Worm (Caenorhabditis elegans) whole organism, L4 larva: ENCODE data around the gene ocam-1.
A peak's percentile ranks its signal among the peaks of the same experiment; 100 is the strongest.

ENCODE experiments used
- D1046.2 ChIP-seq: fragments of 200-800 bp; sonication (Bioruptor generic); IDR thresholded peaks from 2 replicates; pipeline ENCODE4 v1.3.6; 2022; ENCODE audit warnings: missing genetic modification characterization, missing compliant biosample characterization
- F26F4.8 ChIP-seq: fragments of 200-800 bp; sonication (Bioruptor generic); conservative IDR thresholded peaks from 2 replicates; pipeline ENCODE4 v1.3.6; 2022; ENCODE audit warnings: missing genetic modification characterization, missing compliant biosample characterization
- F44E2.7 ChIP-seq: fragments of 200-800 bp; sonication (Bioruptor generic); IDR thresholded peaks from 2 replicates; pipeline ENCODE4 v2.1.2; 2022; ENCODE audit warnings: missing genetic modification characterization, missing compliant biosample characterization
- F49E8.2 ChIP-seq: sonication (generic microtip); optimal IDR thresholded peaks from 2 replicates; lab custom pipeline; 2016; ENCODE audit warnings: missing compliant biosample characterization, mild to moderate bottlenecking, missing genetic modification characterization, borderline replicate concordance
- T20F7.1 ChIP-seq: fragments of 200-800 bp; sonication (Bioruptor generic); optimal IDR thresholded peaks from 2 replicates; lab custom pipeline; 2018; ENCODE audit warnings: mild to moderate bottlenecking, missing genetic modification characterization, missing compliant biosample characterization
- Y105C5A.15 ChIP-seq: fragments of 200-800 bp; sonication (Bioruptor generic); IDR thresholded peaks from 2 replicates; pipeline ENCODE4 v1.3.6; 2022; ENCODE audit warnings: missing genetic modification characterization, missing compliant biosample characterization
- ZK337.2 ChIP-seq: fragments of 200-800 bp; sonication (Bioruptor generic); IDR thresholded peaks from 2 replicates; pipeline ENCODE4 v1.3.6; 2022; ENCODE audit warnings: missing genetic modification reagents, missing genetic modification characterization, missing compliant biosample characterization
- aha-1 ChIP-seq: fragments of 150-350 bp; peaks from one replicate; lab custom pipeline; 2014; ENCODE audit warnings: missing biosample characterization, missing genetic modification characterization
- ceh-62 ChIP-seq: sonication (generic microtip); optimal IDR thresholded peaks from 2 replicates; lab custom pipeline; 2017; ENCODE audit warnings: missing biosample characterization, missing genetic modification characterization
- ces-1 ChIP-seq: fragments of 150-350 bp; sonication (generic microtip); optimal IDR thresholded peaks from 4 replicates; lab custom pipeline; 2014; ENCODE audit warnings: missing biosample characterization, missing genetic modification reagents, missing genetic modification characterization
- cey-2 ChIP-seq: sonication (generic microtip); optimal IDR thresholded peaks from 3 replicates; lab custom pipeline; 2017; ENCODE audit warnings: missing genetic modification characterization, mild to moderate bottlenecking, missing compliant biosample characterization, antibody characterized with exemption, borderline replicate concordance; ENCODE audit not compliant: insufficient read depth
- daf-19 ChIP-seq: fragments of 200-800 bp; sonication (Bioruptor generic); conservative IDR thresholded peaks from 2 replicates; pipeline ENCODE4 v1.3.6; 2022; ENCODE audit warnings: missing genetic modification characterization, missing compliant biosample characterization
- duxl-1 ChIP-seq: sonication (generic microtip); optimal IDR thresholded peaks from 2 replicates; lab custom pipeline; 2016; ENCODE audit warnings: mild to moderate bottlenecking, missing genetic modification characterization, moderate library complexity, missing compliant biosample characterization; ENCODE audit not compliant: poor library complexity
- egl-43 ChIP-seq: fragments of 200-800 bp; sonication (Bioruptor generic); IDR thresholded peaks from 2 replicates; pipeline ENCODE4 v1.3.6; 2022; ENCODE audit warnings: missing genetic modification reagents, missing genetic modification characterization, missing compliant biosample characterization
- fkh-10 ChIP-seq: fragments of 150-350 bp; optimal IDR thresholded peaks from 2 replicates; lab custom pipeline; 2014; ENCODE audit warnings: missing biosample characterization, missing genetic modification reagents, missing genetic modification characterization
- fos-1 ChIP-seq: fragments of 150-350 bp; optimal IDR thresholded peaks from 2 replicates; lab custom pipeline; 2014; ENCODE audit warnings: missing biosample characterization, missing genetic modification characterization
- hlh-11 ChIP-seq: fragments of 200-800 bp; sonication (Bioruptor generic); optimal IDR thresholded peaks from 2 replicates; lab custom pipeline; 2018; ENCODE audit warnings: mild to moderate bottlenecking, missing genetic modification characterization, missing compliant biosample characterization
- jun-1 ChIP-seq: fragments of 150-350 bp; optimal IDR thresholded peaks from 2 replicates; lab custom pipeline; 2014; ENCODE audit warnings: missing biosample characterization, missing genetic modification reagents, missing genetic modification characterization
- lin-29 ChIP-seq: fragments of 200-800 bp; sonication (Bioruptor generic); IDR thresholded peaks from 2 replicates; pipeline ENCODE4 v1.3.6; 2022; ENCODE audit warnings: missing genetic modification reagents, missing genetic modification characterization, missing compliant biosample characterization
- lin-39 ChIP-seq: fragments of 150-350 bp; optimal IDR thresholded peaks from 2 replicates; lab custom pipeline; 2014; ENCODE audit warnings: missing biosample characterization, missing genetic modification reagents, missing genetic modification characterization
- madf-5 ChIP-seq, 2 experiments: fragments of 200-800 bp; sonication (Bioruptor generic); IDR thresholded peaks; 2 replicates each; pipeline ENCODE4 v1.3.6; 2022; ENCODE audit warnings: missing compliant biosample characterization in 2 of 2, missing genetic modification characterization in 2 of 2
- madf-9 ChIP-seq: fragments of 200-800 bp; sonication (Bioruptor generic); conservative IDR thresholded peaks from 2 replicates; pipeline ENCODE4 v1.3.6; 2022; ENCODE audit warnings: missing genetic modification reagents, missing genetic modification characterization, missing compliant biosample characterization
- mdl-1 ChIP-seq, 2 experiments: fragments of 150-350 bp in 1 of 2; sonication (generic microtip) in 1 of 2; optimal IDR thresholded peaks; 2 replicates each; lab custom pipeline; 2014 to 2017; ENCODE audit warnings: missing biosample characterization in 2 of 2, missing genetic modification characterization in 2 of 2
- mdt-29 ChIP-seq: fragments of 200-800 bp; sonication (Bioruptor generic); IDR thresholded peaks from 2 replicates; pipeline ENCODE4 v1.3.6; 2022; ENCODE audit warnings: missing genetic modification reagents, missing genetic modification characterization, missing compliant biosample characterization
- mep-1 ChIP-seq: fragments of 150-350 bp; sonication (generic microtip); optimal IDR thresholded peaks from 3 replicates; lab custom pipeline; 2014; ENCODE audit warnings: missing biosample characterization, missing genetic modification characterization
- mxl-3 ChIP-seq: fragments of 200-800 bp; sonication (Bioruptor generic); optimal IDR thresholded peaks from 2 replicates; lab custom pipeline; 2018; ENCODE audit warnings: mild to moderate bottlenecking, missing genetic modification characterization, missing compliant biosample characterization
- nhr-10 ChIP-seq: fragments of 150-350 bp; optimal IDR thresholded peaks from 2 replicates; lab custom pipeline; 2014; ENCODE audit warnings: missing biosample characterization, missing genetic modification characterization
- nhr-102 ChIP-seq: sonication (generic microtip); optimal IDR thresholded peaks from 2 replicates; lab custom pipeline; 2016; ENCODE audit warnings: mild to moderate bottlenecking, missing genetic modification characterization, moderate library complexity, missing compliant biosample characterization
- nhr-11 ChIP-seq: fragments of 150-350 bp; optimal IDR thresholded peaks from 2 replicates; lab custom pipeline; 2014; ENCODE audit warnings: missing biosample characterization, missing genetic modification characterization
- nhr-111 ChIP-seq: fragments of 200-800 bp; sonication (Bioruptor generic); optimal IDR thresholded peaks from 2 replicates; lab custom pipeline; 2018; ENCODE audit warnings: mild to moderate bottlenecking, missing genetic modification characterization, missing compliant biosample characterization
- nhr-237 ChIP-seq: sonication (generic microtip); optimal IDR thresholded peaks from 2 replicates; lab custom pipeline; 2017; ENCODE audit warnings: missing biosample characterization, missing genetic modification characterization
- nhr-25 ChIP-seq: sonication (generic microtip); optimal IDR thresholded peaks from 2 replicates; lab custom pipeline; 2017; ENCODE audit warnings: missing genetic modification characterization, mild to moderate bottlenecking, missing compliant biosample characterization, antibody characterized with exemption, moderate library complexity, borderline replicate concordance; ENCODE audit not compliant: insufficient read depth
- nhr-41 ChIP-seq: fragments of 200-800 bp; sonication (Bioruptor generic); IDR thresholded peaks from 2 replicates; pipeline ENCODE4 v1.3.6; 2022; ENCODE audit warnings: missing genetic modification reagents, missing genetic modification characterization, missing compliant biosample characterization
- pha-4 ChIP-seq, 2 experiments: fragments of 150-350 bp in 1 of 2; fragments of 200-800 bp in 1 of 2; sonication (Bioruptor generic) in 1 of 2; IDR thresholded peaks in 1 of 2; optimal IDR thresholded peaks in 1 of 2; 2 replicates each; pipeline versions ENCODE4 v1.3.6 to Lab custom; 2014 to 2022; ENCODE audit warnings: missing genetic modification characterization in 2 of 2, missing genetic modification reagents in 2 of 2, missing biosample characterization in 1 of 2, missing compliant biosample characterization in 1 of 2
- php-3 ChIP-seq: fragments of 200-800 bp; sonication (Bioruptor generic); IDR thresholded peaks from 2 replicates; pipeline ENCODE4 v1.3.6; 2022; ENCODE audit warnings: missing genetic modification reagents, missing genetic modification characterization, missing compliant biosample characterization
- pqm-1 ChIP-seq: sonication (generic microtip); optimal IDR thresholded peaks from 2 replicates; lab custom pipeline; 2017; ENCODE audit warnings: missing biosample characterization, missing genetic modification characterization
- saeg-2 ChIP-seq: fragments of 200-800 bp; sonication (Bioruptor generic); IDR thresholded peaks from 2 replicates; pipeline ENCODE4 v1.3.6; 2022; ENCODE audit warnings: missing genetic modification reagents, missing genetic modification characterization, missing compliant biosample characterization
- set-16 ChIP-seq: fragments of 200-800 bp; sonication (Bioruptor generic); IDR thresholded peaks from 2 replicates; pipeline ENCODE4 v1.3.6; 2022; ENCODE audit warnings: missing genetic modification reagents, missing genetic modification characterization, missing compliant biosample characterization
- skn-1 ChIP-seq: fragments of 150-350 bp; optimal IDR thresholded peaks from 2 replicates; lab custom pipeline; 2014; ENCODE audit warnings: missing biosample characterization, missing genetic modification characterization
- snpc-1.2 ChIP-seq: fragments of 200-800 bp; sonication (Bioruptor generic); IDR thresholded peaks from 2 replicates; pipeline ENCODE4 v1.3.6; 2022; ENCODE audit warnings: missing genetic modification reagents, missing genetic modification characterization, missing compliant biosample characterization
- spr-3 ChIP-seq: fragments of 200-800 bp; sonication (Bioruptor generic); optimal IDR thresholded peaks from 2 replicates; lab custom pipeline; 2018; ENCODE audit warnings: mild to moderate bottlenecking, missing genetic modification characterization, missing compliant biosample characterization
- tag-97 ChIP-seq: fragments of 200-800 bp; sonication (Bioruptor generic); IDR thresholded peaks from 2 replicates; pipeline ENCODE4 v1.3.6; 2022; ENCODE audit warnings: missing genetic modification characterization, missing compliant biosample characterization
- tra-1 ChIP-seq: fragments of 200-800 bp; sonication (Bioruptor generic); IDR thresholded peaks from 2 replicates; pipeline ENCODE4 v1.3.6; 2022; ENCODE audit warnings: missing genetic modification reagents, missing genetic modification characterization, missing compliant biosample characterization
- unc-130 ChIP-seq: sonication (generic microtip); optimal IDR thresholded peaks from 2 replicates; lab custom pipeline; 2016; ENCODE audit warnings: missing genetic modification reagents, missing genetic modification characterization, missing compliant biosample characterization
- vab-7 ChIP-seq: fragments of 200-800 bp; sonication (Bioruptor generic); IDR thresholded peaks from 2 replicates; pipeline ENCODE4 v1.3.6; 2022; ENCODE audit warnings: missing genetic modification reagents, missing genetic modification characterization, missing compliant biosample characterization
- zfp-3 ChIP-seq: fragments of 200-800 bp; sonication (Bioruptor generic); conservative IDR thresholded peaks from 2 replicates; pipeline ENCODE4 v1.3.6; 2022; ENCODE audit warnings: missing genetic modification reagents, missing genetic modification characterization, missing compliant biosample characterization
- zip-2 ChIP-seq: fragments of 150-350 bp; optimal IDR thresholded peaks from 2 replicates; lab custom pipeline; 2014; ENCODE audit warnings: missing biosample characterization, missing genetic modification characterization

ocam-1 gene

DNA sequence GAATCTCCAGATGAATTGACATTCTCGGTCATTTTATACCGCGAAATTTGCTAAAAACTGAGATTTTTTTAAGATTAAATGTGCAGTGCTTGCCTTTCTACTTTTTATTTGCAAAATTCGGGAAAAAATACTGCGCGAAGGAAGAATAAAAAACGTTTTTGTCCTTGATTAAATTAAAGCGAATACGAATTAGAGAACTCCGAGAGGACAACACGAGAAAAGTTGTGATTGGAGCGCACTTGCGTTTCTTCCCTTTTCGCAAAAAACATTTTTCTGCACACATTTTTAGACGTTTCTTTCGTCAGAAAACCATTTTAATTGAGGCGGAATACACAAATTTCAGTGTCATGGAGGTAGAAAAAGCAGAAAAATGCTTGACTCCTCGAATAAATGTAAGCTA, 17.9 kb upstream of the ocam-1 start, which contains the start of the genes trm-1 and ints-2 (continued):
- no peak for TF ChIP-seq jun-1 (tag; lab: Kevin White, UChicago)
- peak; percentile 8 for TF ChIP-seq nhr-11 (tag; lab: Kevin White, UChicago)
- TF ChIP-seq madf-5 (GFP tag; IDR thresholded peaks at IDR 0.05; lab: Robert Waterston, UW), result no peak
- no peak for TF ChIP-seq nhr-25
- no peak for TF ChIP-seq nhr-102 (tag; lab: Kevin White, UChicago)
- peak; percentile 5 for TF ChIP-seq ces-1 (GFP tag; lab: Kevin White, UChicago)
- TF ChIP-seq unc-130, result no peak
- TF ChIP-seq set-16 (GFP tag; lab: Robert Waterston, UW), result no peak
- TF ChIP-seq pha-4 (GFP tag; IDR thresholded peaks at IDR 0.05; lab: Robert Waterston, UW), result no peak
- TF ChIP-seq pha-4 (tag; optimal IDR thresholded peaks at IDR 0.05; lab: Kevin White, UChicago), result no peak
- TF ChIP-seq cey-2 (tag; lab: Kevin White, UChicago), result no peak
- TF ChIP-seq mdt-29 (GFP tag; lab: Robert Waterston, UW), result no peak
- no peak for TF ChIP-seq F49E8.2
- TF ChIP-seq madf-9, result no peak
- no peak for TF ChIP-seq F44E2.7 (GFP tag; lab: Robert Waterston, UW)
- no peak for TF ChIP-seq hlh-11 (tag; lab: Kevin White, UChicago)
- no peak for TF ChIP-seq Y105C5A.15
- TF ChIP-seq skn-1 (tag; lab: Kevin White, UChicago), result no peak
- TF ChIP-seq mxl-3, result no peak
- no peak for TF ChIP-seq F26F4.8
- no peak for TF ChIP-seq zip-2
- TF ChIP-seq mdl-1 (tag; optimal IDR thresholded peaks at IDR 0.05; lab: Kevin White, UChicago), result no peak
- no peak for TF ChIP-seq lin-39 (tag; lab: Kevin White, UChicago)
- no peak for TF ChIP-seq mep-1 (tag; lab: Kevin White, UChicago)
- peak; percentile 28 for TF ChIP-seq fkh-10 (GFP tag; lab: Kevin White, UChicago)
- TF ChIP-seq D1046.2 (GFP tag; lab: Robert Waterston, UW), result no peak
- TF ChIP-seq snpc-1.2 (GFP tag; lab: Robert Waterston, UW), result no peak
- TF ChIP-seq php-3 (GFP tag; lab: Robert Waterston, UW), result no peak
- no peak for TF ChIP-seq nhr-111
- no peak for TF ChIP-seq lin-29 (GFP tag; lab: Robert Waterston, UW)
- TF ChIP-seq egl-43 (GFP tag; lab: Robert Waterston, UW), result no peak
- no peak for TF ChIP-seq ceh-62 (tag; lab: Kevin White, UChicago)
- TF ChIP-seq tra-1 (GFP tag; lab: Robert Waterston, UW), result no peak
- no peak for TF ChIP-seq vab-7 (GFP tag; lab: Robert Waterston, UW)
- no peak for TF ChIP-seq tag-97 (GFP tag; lab: Robert Waterston, UW)
- no peak for TF ChIP-seq duxl-1 (tag; lab: Kevin White, UChicago)
- no peak for TF ChIP-seq nhr-10 (tag; lab: Kevin White, UChicago)
- TF ChIP-seq ZK337.2 (GFP tag; lab: Robert Waterston, UW), result no peak
- TF ChIP-seq pqm-1, result no peak
- TF ChIP-seq fos-1 (tag; lab: Kevin White, UChicago), result no peak
- TF ChIP-seq zfp-3 (GFP tag; lab: Robert Waterston, UW), result no peak
- no peak for TF ChIP-seq nhr-237
- no peak for TF ChIP-seq daf-19 (GFP tag; lab: Robert Waterston, UW)
- no peak for TF ChIP-seq spr-3 (GFP tag; lab: Kevin White, UChicago)
- TF ChIP-seq saeg-2 (GFP tag; lab: Robert Waterston, UW), result no peak
- peak; percentile 63 for TF ChIP-seq T20F7.1
- TF ChIP-seq aha-1 (tag; lab: Kevin White, UChicago), result no peak
- TF ChIP-seq nhr-41, result no peak
